In genomic region chr2L:16887660-16888573, dm6 we compare ENCODE assay signal across 1 fruit fly cellular context.
A peak's percentile ranks its signal among the peaks of the same experiment; 100 is the strongest.
TF ChIP-seq lines count a peak whose summit lies in the region.

Gene osi (minus strand): TSS chr2L:16887966.
Gene tweek (plus strand): TSS chr2L:16888490.

TF ChIP-seq in whole organism, embryonic, 481 proteins besides CTCF, POLR2A, EP300 and RAD21 (continued from another document and continues in another):
- TF ChIP-seq CG12299 (tag; optimal IDR thresholded peaks at IDR 0.05; lab: Kevin White, UChicago) (no peak), CG6791 (GFP tag; IDR thresholded peaks at IDR 0.05; lab: Robert Waterston, UW; ENCODE audit: partially characterized antibody) (peak; percentile 93), nerfin-2 (GFP tag; IDR thresholded peaks at IDR 0.05; lab: Robert Waterston, UW; ENCODE audit: partially characterized antibody) (peak; percentile 40), ase (GFP tag; IDR thresholded peaks at IDR 0.05; lab: Robert Waterston, UW) (no peak), CG15514 (GFP tag; optimal IDR thresholded peaks at IDR 0.05; lab: Kevin White, UChicago) (peak; percentile 64), chif (GFP tag; optimal IDR thresholded peaks at IDR 0.05; lab: Kevin White, UChicago) (peak; percentile 11 to 43), CG13894 (tag; optimal IDR thresholded peaks at IDR 0.05; lab: Kevin White, UChicago) (no peak), CG6254 (GFP tag; optimal IDR thresholded peaks at IDR 0.05; lab: Kevin White, UChicago) (no peak), MBD-R2 (GFP tag; IDR thresholded peaks at IDR 0.05; lab: Robert Waterston, UW) (peak; percentile 75), MTF-1 (GFP tag; optimal IDR thresholded peaks at IDR 0.05; lab: Kevin White, UChicago; ENCODE audit: borderline replicate concordance) (peak; percentile 55), CG18764 (GFP tag; optimal IDR thresholded peaks at IDR 0.05; lab: Kevin White, UChicago) (no peak), gcm2 (GFP tag; optimal IDR thresholded peaks at IDR 0.05; lab: Kevin White, UChicago) (no peak), ro (GFP tag; IDR thresholded peaks at IDR 0.05; lab: Robert Waterston, UW) (no peak), BtbVII (GFP tag; optimal IDR thresholded peaks at IDR 0.05; lab: Kevin White, UChicago) (no peak), lmd (GFP tag; IDR thresholded peaks at IDR 0.05; lab: Robert Waterston, UW) (peak; percentile 76), Hr3 (GFP tag; optimal IDR thresholded peaks at IDR 0.05; lab: Kevin White, UChicago) (peak; percentile 86), CG7556 (GFP tag; optimal IDR thresholded peaks at IDR 0.05; lab: Kevin White, UChicago) (peak; percentile 69), CG14014 (GFP tag; IDR thresholded peaks at IDR 0.05; lab: Robert Waterston, UW) (no peak), CG3407 (GFP tag; optimal IDR thresholded peaks at IDR 0.05; lab: Kevin White, UChicago) (no peak), pho (GFP tag; optimal IDR thresholded peaks at IDR 0.05; lab: Kevin White, UChicago) (peak; percentile 41), peb (GFP tag; IDR thresholded peaks at IDR 0.05; lab: Robert Waterston, UW) (no peak), Hr78 (GFP tag; optimal IDR thresholded peaks at IDR 0.05; lab: Kevin White, UChicago) (no peak), CG17802 (tag; optimal IDR thresholded peaks at IDR 0.05; lab: Kevin White, UChicago) (no peak), crp (GFP tag; optimal IDR thresholded peaks at IDR 0.05; lab: Kevin White, UChicago) (peak; percentile 58 to 95), CG15011 (GFP tag; optimal IDR thresholded peaks at IDR 0.05; lab: Kevin White, UChicago) (no peak), CG16863 (GFP tag; optimal IDR thresholded peaks at IDR 0.05; lab: Kevin White, UChicago) (peak; percentile 26), CG8359 (GFP tag; optimal IDR thresholded peaks at IDR 0.05; lab: Kevin White, UChicago; ENCODE audit: borderline replicate concordance) (no peak), bowl (GFP tag; IDR thresholded peaks at IDR 0.05; lab: Robert Waterston, UW) (no peak), croc (GFP tag; conservative IDR thresholded peaks at IDR 0.05; lab: Robert Waterston, UW) (no peak; the same call in 2 of the 3 replicates), Usf (GFP tag; optimal IDR thresholded peaks at IDR 0.05; lab: Kevin White, UChicago) (peak; percentile 26), CG17186 (GFP tag; optimal IDR thresholded peaks at IDR 0.05; lab: Kevin White, UChicago) (no peak), HLH54F (GFP tag; optimal IDR thresholded peaks at IDR 0.05; lab: Kevin White, UChicago) (peak; percentile 63), Fer3 (tag; optimal IDR thresholded peaks at IDR 0.05; lab: Kevin White, UChicago) (peak; percentile 2), Hey (tag; optimal IDR thresholded peaks at IDR 0.05; lab: Kevin White, UChicago) (peak; percentile 52), repo (GFP tag; optimal IDR thresholded peaks at IDR 0.05; lab: Kevin White, UChicago) (no peak), sens (GFP tag; lab: Kevin White, UChicago) (peak; percentile 89), YL-1 (GFP tag; optimal IDR thresholded peaks at IDR 0.05; lab: Kevin White, UChicago) (peak; percentile 38), Sox100B (GFP tag; optimal IDR thresholded peaks at IDR 0.05; lab: Kevin White, UChicago) (no peak), vvl (GFP tag; IDR thresholded peaks at IDR 0.05; lab: Robert Waterston, UW) (no peak; the same call in 1 of the 2 replicates), CG32767 (GFP tag; IDR thresholded peaks at IDR 0.05; lab: Robert Waterston, UW) (no peak), disco-r (GFP tag; optimal IDR thresholded peaks at IDR 0.05; lab: Kevin White, UChicago) (peak; percentile 25), CG3847 (GFP tag; IDR thresholded peaks at IDR 0.05; lab: Robert Waterston, UW) (peak; percentile 70), tap (tag; optimal IDR thresholded peaks at IDR 0.05; lab: Kevin White, UChicago) (peak; percentile 27), CG30403 (GFP tag; optimal IDR thresholded peaks at IDR 0.05; lab: Kevin White, UChicago) (peak; percentile 87), CG9797 (GFP tag; optimal IDR thresholded peaks at IDR 0.05; lab: Kevin White, UChicago) (peak; percentile 50), Doc3 (GFP tag; IDR thresholded peaks at IDR 0.05; lab: Robert Waterston, UW; ENCODE audit: partially characterized antibody) (peak; percentile 89), twi (tag; optimal IDR thresholded peaks at IDR 0.05; lab: Kevin White, UChicago) (no peak), Xbp1 (GFP tag; optimal IDR thresholded peaks at IDR 0.05; lab: Kevin White, UChicago) (peak; percentile 78), en (GFP tag; optimal IDR thresholded peaks at IDR 0.05; lab: Kevin White, UChicago) (no peak), CG10979 (tag; optimal IDR thresholded peaks at IDR 0.05; lab: Kevin White, UChicago) (peak; percentile 8), CG32772 (GFP tag; IDR thresholded peaks at IDR 0.05; lab: Robert Waterston, UW) (no peak), Opbp (GFP tag; IDR thresholded peaks at IDR 0.05; lab: Robert Waterston, UW; ENCODE audit: partially characterized antibody) (peak; percentile 87), nerfin-1 (tag; optimal IDR thresholded peaks at IDR 0.05; lab: Kevin White, UChicago) (peak; percentile 26), CrebB (tag; optimal IDR thresholded peaks at IDR 0.05; lab: Kevin White, UChicago) (no peak), sqz (GFP tag; optimal IDR thresholded peaks at IDR 0.05; lab: Kevin White, UChicago) (no peak), Fer2 (tag; optimal IDR thresholded peaks at IDR 0.05; lab: Kevin White, UChicago) (peak; percentile 0), CG31224 (GFP tag; IDR thresholded peaks at IDR 0.05; lab: Robert Waterston, UW) (no peak), Spps (tag; optimal IDR thresholded peaks at IDR 0.05; lab: Kevin White, UChicago) (no peak), Lpt (GFP tag; optimal IDR thresholded peaks at IDR 0.05; lab: Kevin White, UChicago) (no peak), slp2 (GFP tag; optimal IDR thresholded peaks at IDR 0.05; lab: Kevin White, UChicago) (no peak), CG12744 (GFP tag; optimal IDR thresholded peaks at IDR 0.05; lab: Kevin White, UChicago) (no peak), CG12071 (GFP tag; optimal IDR thresholded peaks at IDR 0.05; lab: Kevin White, UChicago) (no peak), yki (optimal IDR thresholded peaks at IDR 0.05; lab: Kevin White, UChicago) (no peak), Atf3 (GFP tag; optimal IDR thresholded peaks at IDR 0.05; lab: Kevin White, UChicago) (no peak), fu2 (GFP tag; optimal IDR thresholded peaks at IDR 0.05; lab: Kevin White, UChicago) (peak; percentile 56), dmrt99B (tag; optimal IDR thresholded peaks at IDR 0.05; lab: Kevin White, UChicago) (no peak), p53 (GFP tag; optimal IDR thresholded peaks at IDR 0.05; lab: Kevin White, UChicago) (no peak), wdn (GFP tag; IDR thresholded peaks at IDR 0.05; lab: Robert Waterston, UW) (no peak), luna (GFP tag; optimal IDR thresholded peaks at IDR 0.05; lab: Kevin White, UChicago) (no peak), exex (tag; optimal IDR thresholded peaks at IDR 0.05; lab: Kevin White, UChicago) (no peak), Ravus (GFP tag; IDR thresholded peaks at IDR 0.05; lab: Robert Waterston, UW) (no peak), sob (GFP tag; IDR thresholded peaks at IDR 0.05; lab: Robert Waterston, UW) (0 out of 2 replicates have a peak, but pooled peaks have one; percentile 52), knrl (GFP tag; IDR thresholded peaks at IDR 0.05; lab: Robert Waterston, UW; ENCODE audit: partially characterized antibody) (peak; percentile 95), CG17359 (tag; optimal IDR thresholded peaks at IDR 0.05; lab: Kevin White, UChicago) (no peak), H2.0 (GFP tag; IDR thresholded peaks at IDR 0.05; lab: Robert Waterston, UW) (peak; percentile 50), Vsx1 (GFP tag; optimal IDR thresholded peaks at IDR 0.05; lab: Kevin White, UChicago) (no peak), CG34422 (GFP tag; IDR thresholded peaks at IDR 0.05; lab: Robert Waterston, UW) (peak; percentile 59; the same call in 2 of the 3 replicates), Fer1 (GFP tag; optimal IDR thresholded peaks at IDR 0.05; lab: Kevin White, UChicago) (peak; percentile 56), fd3F (GFP tag; optimal IDR thresholded peaks at IDR 0.05; lab: Kevin White, UChicago) (peak; percentile 12), tio (GFP tag; optimal IDR thresholded peaks at IDR 0.05; lab: Kevin White, UChicago) (peak; percentile 88), CG14965 (GFP tag; optimal IDR thresholded peaks at IDR 0.05; lab: Kevin White, UChicago; ENCODE audit: borderline replicate concordance) (no peak), B-H1 (GFP tag; IDR thresholded peaks at IDR 0.05; lab: Robert Waterston, UW) (no peak; the same call in 2 of the 3 replicates), inv (GFP tag; IDR thresholded peaks at IDR 0.05; lab: Robert Waterston, UW; ENCODE audit: partially characterized antibody) (peak; percentile 89), CG3838 (GFP tag; optimal IDR thresholded peaks at IDR 0.05; lab: Kevin White, UChicago) (peak; percentile 17), maf-S (GFP tag; optimal IDR thresholded peaks at IDR 0.05; lab: Kevin White, UChicago) (peak; percentile 32), gcm (GFP tag; optimal IDR thresholded peaks at IDR 0.05; lab: Kevin White, UChicago) (no peak), wor (GFP tag; IDR thresholded peaks at IDR 0.05; lab: Robert Waterston, UW) (no peak), CoRest (tag; optimal IDR thresholded peaks at IDR 0.05; lab: Kevin White, UChicago) (peak; percentile 81), CG7928 (GFP tag; optimal IDR thresholded peaks at IDR 0.05; lab: Kevin White, UChicago) (peak; percentile 82), Hmr (GFP tag; optimal IDR thresholded peaks at IDR 0.05; lab: Kevin White, UChicago) (peak; percentile 73), CG2889 (GFP tag; IDR thresholded peaks at IDR 0.05; lab: Robert Waterston, UW) (0 out of 3 replicates have a peak, but pooled peaks have one; percentile 38), grn (GFP tag; optimal IDR thresholded peaks at IDR 0.05; lab: Kevin White, UChicago) (peak; percentile 32), CG1602 (GFP tag; optimal IDR thresholded peaks at IDR 0.05; lab: Kevin White, UChicago) (peak; percentile 70), HHEX (GFP tag; optimal IDR thresholded peaks at IDR 0.05; lab: Kevin White, UChicago) (no peak), CG5245 (GFP tag; optimal IDR thresholded peaks at IDR 0.05; lab: Kevin White, UChicago) (no peak), CG8765 (GFP tag; IDR thresholded peaks at IDR 0.05; lab: Robert Waterston, UW) (no peak), CG4820 (GFP tag; optimal IDR thresholded peaks at IDR 0.05; lab: Kevin White, UChicago) (peak; percentile 47), toy (GFP tag; IDR thresholded peaks at IDR 0.05; lab: Robert Waterston, UW) (no peak), unc-4 (GFP tag; IDR thresholded peaks at IDR 0.05; lab: Robert Waterston, UW; ENCODE audit: partially characterized antibody) (peak; percentile 78), Gug (GFP tag; IDR thresholded peaks at IDR 0.05; lab: Robert Waterston, UW) (peak; percentile 65; the same call in 2 of the 4 replicates), B-H2 (GFP tag; optimal IDR thresholded peaks at IDR 0.05; lab: Kevin White, UChicago) (peak; percentile 28), Eip74EF (GFP tag; optimal IDR thresholded peaks at IDR 0.05; lab: Kevin White, UChicago) (no peak), prd (optimal IDR thresholded peaks at IDR 0.05; lab: Kevin White, UChicago) (no peak), prd (GFP tag; IDR thresholded peaks at IDR 0.05; lab: Robert Waterston, UW) (peak; percentile 44; the same call in 2 of the 3 replicates), CG10209 (GFP tag; optimal IDR thresholded peaks at IDR 0.05; lab: Kevin White, UChicago) (peak; percentile 55), CG3163 (GFP tag; optimal IDR thresholded peaks at IDR 0.05; lab: Kevin White, UChicago) (no peak), amos (GFP tag; IDR thresholded peaks at IDR 0.05; lab: Robert Waterston, UW; ENCODE audit: partially characterized antibody) (peak; percentile 94), CG10267 (tag; optimal IDR thresholded peaks at IDR 0.05; lab: Kevin White, UChicago) (peak; percentile 33), CG9727 (GFP tag; optimal IDR thresholded peaks at IDR 0.05; lab: Kevin White, UChicago) (peak; percentile 78), ham (GFP tag; IDR thresholded peaks at IDR 0.05; lab: Robert Waterston, UW) (0 out of 2 replicates have a peak, but pooled peaks have one; percentile 8), CG7745 (tag; optimal IDR thresholded peaks at IDR 0.05; lab: Kevin White, UChicago) (no peak), CG7271 (tag; optimal IDR thresholded peaks at IDR 0.05; lab: Kevin White, UChicago) (no peak), CG18599 (GFP tag; optimal IDR thresholded peaks at IDR 0.05; lab: Kevin White, UChicago) (peak; percentile 48), fru (optimal IDR thresholded peaks at IDR 0.05; lab: Kevin White, UChicago) (no peak), bbx (GFP tag; IDR thresholded peaks at IDR 0.05; lab: Robert Waterston, UW; ENCODE audit: partially characterized antibody) (peak; percentile 90), CG7963 (GFP tag; IDR thresholded peaks at IDR 0.05; lab: Robert Waterston, UW; ENCODE audit: partially characterized antibody) (peak; percentile 84), CG13296 (GFP tag; optimal IDR thresholded peaks at IDR 0.05; lab: Kevin White, UChicago) (no peak), cad (GFP tag; optimal IDR thresholded peaks at IDR 0.05; lab: Kevin White, UChicago) (no peak), hth (optimal IDR thresholded peaks at IDR 0.05; lab: Kevin White, UChicago) (no peak), ind (GFP tag; optimal IDR thresholded peaks at IDR 0.05; lab: Kevin White, UChicago) (peak; percentile 42), Myb (GFP tag; optimal IDR thresholded peaks at IDR 0.05; lab: Kevin White, UChicago) (peak; percentile 25), dati (GFP tag; IDR thresholded peaks at IDR 0.05; lab: Robert Waterston, UW) (no peak), ttk (GFP tag; IDR thresholded peaks at IDR 0.05; lab: Robert Waterston, UW) (peak; percentile 59), C15 (GFP tag; IDR thresholded peaks at IDR 0.05; lab: Robert Waterston, UW) (no peak), so (GFP tag; IDR thresholded peaks at IDR 0.05; lab: Robert Waterston, UW) (no peak), sisA (GFP tag; IDR thresholded peaks at IDR 0.05; lab: Robert Waterston, UW) (peak; percentile 54; the same call in 1 of the 2 replicates), ftz-f1 (GFP tag; optimal IDR thresholded peaks at IDR 0.05; lab: Kevin White, UChicago) (no peak), CG4617 (GFP tag; optimal IDR thresholded peaks at IDR 0.05; lab: Kevin White, UChicago; ENCODE audit: borderline replicate concordance) (peak; percentile 5), CG16815 (GFP tag; optimal IDR thresholded peaks at IDR 0.05; lab: Kevin White, UChicago) (peak; percentile 83), pb (GFP tag; optimal IDR thresholded peaks at IDR 0.05; lab: Kevin White, UChicago) (no peak), dimm (GFP tag; IDR thresholded peaks at IDR 0.05; lab: Robert Waterston, UW) (no peak), Chrac-16 (GFP tag; optimal IDR thresholded peaks at IDR 0.05; lab: Kevin White, UChicago) (peak; percentile 74)
